Worm (Caenorhabditis elegans): ENCODE results near the gene srg-59.

ce11 chrV:2746404-2746803, 21.3 kb upstream of the srg-59 start:
- TF ChIP-seq flt-1 (GFP tag; IDR thresholded peaks at IDR 0.05) (no peak), ztf-23 (GFP tag; IDR thresholded peaks at IDR 0.05) (no peak), tab-1 (GFP tag; IDR thresholded peaks at IDR 0.05) (no peak)
